Worm (Caenorhabditis elegans): ENCODE results near the gene col-140.

Gene col-140

ce11 chrV:5835397-5835796, 1.2 kb downstream of the col-140 start:
- no peak for TF ChIP-seq sptf-1 (tag; optimal IDR thresholded peaks at IDR 0.05)
- TF ChIP-seq pha-4 (tag; optimal IDR thresholded peaks at IDR 0.05): no peak
- TF ChIP-seq elt-1 (tag; optimal IDR thresholded peaks at IDR 0.05; ENCODE audit: borderline replicate concordance, insufficient read depth): no peak
- TF ChIP-seq ceh-39 (tag; optimal IDR thresholded peaks at IDR 0.05): no peak
- no peak for TF ChIP-seq hlh-1 (tag; optimal IDR thresholded peaks at IDR 0.05)
- no peak for TF ChIP-seq bed-3 (GFP tag; optimal IDR thresholded peaks at IDR 0.05)
- TF ChIP-seq unc-120 (tag; optimal IDR thresholded peaks at IDR 0.05; ENCODE audit: poor library complexity, severe bottlenecking): no peak
- TF ChIP-seq blmp-1 (tag; optimal IDR thresholded peaks at IDR 0.05): no peak
- no peak for TF ChIP-seq elt-3 (tag; optimal IDR thresholded peaks at IDR 0.05)
- TF ChIP-seq snpc-4 (tag; optimal IDR thresholded peaks at IDR 0.05): no peak
- no peak for TF ChIP-seq ceh-43 (GFP tag; optimal IDR thresholded peaks at IDR 0.05)
- no peak for TF ChIP-seq M03D4.4 (tag; optimal IDR thresholded peaks at IDR 0.05)
- no peak for TF ChIP-seq nhr-2 (tag; optimal IDR thresholded peaks at IDR 0.05)
- TF ChIP-seq nhr-12 (tag; optimal IDR thresholded peaks at IDR 0.05): no peak
- no peak for TF ChIP-seq ztf-11 (tag; optimal IDR thresholded peaks at IDR 0.05)
- TF ChIP-seq sem-2 (GFP tag; optimal IDR thresholded peaks at IDR 0.05): no peak
- TF ChIP-seq flh-1 (GFP tag; optimal IDR thresholded peaks at IDR 0.05): no peak

ce11 chrV:5833531-5833930, 3.1 kb downstream of the col-140 start, which contains the start of gene srh-76:
TSS of gene srh-76 (plus strand) at chrV:5833831.
- TF ChIP-seq unc-39 (tag; optimal IDR thresholded peaks at IDR 0.05) (no peak), nhr-76 (tag; optimal IDR thresholded peaks at IDR 0.05) (no peak), bed-3 (GFP tag; optimal IDR thresholded peaks at IDR 0.05) (no peak), zip-8 (tag; optimal IDR thresholded peaks at IDR 0.05) (no peak), tbx-8 (GFP tag; optimal IDR thresholded peaks at IDR 0.05) (no peak), blmp-1 (tag; optimal IDR thresholded peaks at IDR 0.05) (no peak), ces-1 (GFP tag; optimal IDR thresholded peaks at IDR 0.05) (no peak), nhr-12 (tag; optimal IDR thresholded peaks at IDR 0.05) (no peak), ham-2 (GFP tag; optimal IDR thresholded peaks at IDR 0.05) (no peak), elt-1 (tag; optimal IDR thresholded peaks at IDR 0.05; ENCODE audit: borderline replicate concordance, insufficient read depth) (no peak), nhr-2 (tag; optimal IDR thresholded peaks at IDR 0.05) (no peak)

ce11 chrV:5832799-5833198, 3.8 kb downstream of the col-140 start:
- TF ChIP-seq nhr-76 (tag; optimal IDR thresholded peaks at IDR 0.05) (no peak), nhr-237 (tag; optimal IDR thresholded peaks at IDR 0.05) (no peak), tbx-8 (GFP tag; optimal IDR thresholded peaks at IDR 0.05) (no peak), ceh-83 (GFP tag; optimal IDR thresholded peaks at IDR 0.05) (no peak), zip-8 (tag; optimal IDR thresholded peaks at IDR 0.05) (no peak), flh-1 (GFP tag; optimal IDR thresholded peaks at IDR 0.05) (no peak), blmp-1 (tag; optimal IDR thresholded peaks at IDR 0.05) (no peak), ces-1 (GFP tag; optimal IDR thresholded peaks at IDR 0.05) (no peak), pha-4 (tag; optimal IDR thresholded peaks at IDR 0.05) (no peak), nhr-2 (tag; optimal IDR thresholded peaks at IDR 0.05) (no peak), sptf-1 (tag; optimal IDR thresholded peaks at IDR 0.05) (no peak), ztf-11 (tag; optimal IDR thresholded peaks at IDR 0.05) (no peak)

ce11 chrV:5831253-5831652, 5.4 kb downstream of the col-140 start:
- TF ChIP-seq ces-1 (GFP tag; optimal IDR thresholded peaks at IDR 0.05) (no peak), bed-3 (GFP tag; optimal IDR thresholded peaks at IDR 0.05) (no peak), mep-1 (tag; optimal IDR thresholded peaks at IDR 0.05) (no peak), lsy-2 (tag; optimal IDR thresholded peaks at IDR 0.05) (no peak), mls-2 (tag; optimal IDR thresholded peaks at IDR 0.05) (no peak), ceh-43 (GFP tag; optimal IDR thresholded peaks at IDR 0.05) (no peak), pha-4 (tag; optimal IDR thresholded peaks at IDR 0.05) (no peak), zip-8 (tag; optimal IDR thresholded peaks at IDR 0.05) (no peak), cnd-1 (tag; optimal IDR thresholded peaks at IDR 0.05) (no peak), nhr-28 (tag; optimal IDR thresholded peaks at IDR 0.05) (no peak), ceh-83 (GFP tag; optimal IDR thresholded peaks at IDR 0.05) (no peak), ceh-39 (tag; optimal IDR thresholded peaks at IDR 0.05) (no peak), elt-1 (tag; optimal IDR thresholded peaks at IDR 0.05; ENCODE audit: borderline replicate concordance, insufficient read depth) (no peak), ham-2 (GFP tag; optimal IDR thresholded peaks at IDR 0.05) (no peak), blmp-1 (tag; optimal IDR thresholded peaks at IDR 0.05) (no peak)

ce11 chrV:5826592-5826991, 10.0 kb downstream of the col-140 start, which contains the start of gene let-418:
TSS of gene let-418 (plus strand) at chrV:5826833.
- TF ChIP-seq nhr-76 (tag; optimal IDR thresholded peaks at IDR 0.05) (no peak), lin-32 (GFP tag; optimal IDR thresholded peaks at IDR 0.05) (no peak), snpc-4 (tag; optimal IDR thresholded peaks at IDR 0.05) (no peak), hlh-1 (tag; optimal IDR thresholded peaks at IDR 0.05) (no peak), blmp-1 (tag; optimal IDR thresholded peaks at IDR 0.05) (no peak), mab-5 (tag; optimal IDR thresholded peaks at IDR 0.05) (no peak), nhr-237 (tag; optimal IDR thresholded peaks at IDR 0.05) (no peak)

Data from whole organism, mixed stage, embryonic.